Worm (Caenorhabditis elegans) whole organism, L4 larva: ENCODE data around the gene flcn-1.

Source experiments
- aly-2 ChIP-seq: sonication (generic microtip); optimal IDR thresholded peaks from 2 replicates; lab custom pipeline; 2018; ENCODE audit warnings: missing biosample characterization, missing genetic modification characterization
- ceh-32 ChIP-seq: sonication (generic microtip); optimal IDR thresholded peaks from 2 replicates; lab custom pipeline; 2016; ENCODE audit warnings: mild to moderate bottlenecking, missing genetic modification characterization, missing compliant biosample characterization; ENCODE audit not compliant: poor library complexity
- zag-1 ChIP-seq: fragments of 150-350 bp; optimal IDR thresholded peaks from 2 replicates; lab custom pipeline; 2014; ENCODE audit warnings: missing biosample characterization, missing genetic modification characterization

ce11 chrII:6888661-6889579, 39.6 kb upstream of the flcn-1 start:
- TF ChIP-seq zag-1 (tag; lab: Kevin White, UChicago) = no peak
- no peak for TF ChIP-seq aly-2 (tag; lab: Kevin White, UChicago)
- no peak for TF ChIP-seq ceh-32 (tag; lab: Kevin White, UChicago)
